Fruit fly (Drosophila melanogaster) whole organism, embryonic: Measurements from ENCODE around the gene CG5013.
A peak's percentile ranks its signal among the peaks of the same experiment; 100 is the strongest.

ENCODE experiments used
- BtbVII ChIP-seq: fragments of 200-800 bp; sonication (Bioruptor generic); optimal IDR thresholded peaks from 3 replicates; lab custom pipeline; 2017; ENCODE audit warnings: missing biosample characterization, mild to moderate bottlenecking, missing genetic modification characterization
- CG11247 ChIP-seq: fragments of 200-800 bp; sonication (Bioruptor generic); IDR thresholded peaks from 2 replicates; pipeline ENCODE4 v1.3.6; 2022; ENCODE audit warnings: missing biosample characterization, missing genetic modification characterization
- CG13123 ChIP-seq: fragments of 200-800 bp; sonication (Bioruptor generic); optimal IDR thresholded peaks from 2 replicates; lab custom pipeline; 2016; ENCODE audit warnings: missing biosample characterization, missing genetic modification characterization
- CG13775 ChIP-seq: fragments of 200-800 bp; sonication (Bioruptor generic); optimal IDR thresholded peaks from 3 replicates; lab custom pipeline; 2017; ENCODE audit warnings: missing biosample characterization, mild to moderate bottlenecking, missing genetic modification characterization
- CG14710 ChIP-seq: fragments of 200-800 bp; sonication (Bioruptor generic); optimal IDR thresholded peaks from 3 replicates; lab custom pipeline; 2019; ENCODE audit warnings: missing biosample characterization, mild to moderate bottlenecking, missing genetic modification characterization, moderate library complexity
- CG15696 ChIP-seq: fragments of 200-800 bp; sonication (Bioruptor generic); optimal IDR thresholded peaks from 2 replicates; lab custom pipeline; 2019; ENCODE audit warnings: missing biosample characterization, mild to moderate bottlenecking, missing genetic modification characterization, moderate library complexity
- CG17802 ChIP-seq: fragments of 200-800 bp; sonication (Bioruptor generic); optimal IDR thresholded peaks from 2 replicates; lab custom pipeline; 2018; ENCODE audit warnings: missing biosample characterization, mild to moderate bottlenecking, missing genetic modification characterization, moderate library complexity
- CG18619 ChIP-seq: fragments of 200-800 bp; sonication (Bioruptor generic); optimal IDR thresholded peaks from 3 replicates; lab custom pipeline; 2017; ENCODE audit warnings: missing biosample characterization, mild to moderate bottlenecking, missing genetic modification characterization
- CG2116 ChIP-seq: fragments of 200-800 bp; sonication (Bioruptor generic); optimal IDR thresholded peaks from 3 replicates; lab custom pipeline; 2018; ENCODE audit warnings: missing biosample characterization, mild to moderate bottlenecking, missing genetic modification characterization
- CG2129 ChIP-seq: fragments of 200-800 bp; sonication (Bioruptor generic); IDR thresholded peaks from 2 replicates; pipeline ENCODE4 v1.3.6; 2022; ENCODE audit warnings: missing biosample characterization, missing genetic modification characterization; ENCODE audit not compliant: partially characterized antibody
- CG2712 ChIP-seq: fragments of 200-800 bp; optimal IDR thresholded peaks from 3 replicates; lab custom pipeline; 2019; ENCODE audit warnings: missing biosample characterization, mild to moderate bottlenecking, missing genetic modification characterization, moderate library complexity
- CG6254 ChIP-seq: fragments of 200-800 bp; sonication (Bioruptor generic); optimal IDR thresholded peaks from 3 replicates; lab custom pipeline; 2017; ENCODE audit warnings: mild to moderate bottlenecking, missing biosample characterization, missing genetic modification reagents, missing genetic modification characterization
- CG6654 ChIP-seq: fragments of 200-800 bp; sonication (Bioruptor generic); optimal IDR thresholded peaks from 2 replicates; lab custom pipeline; 2017; ENCODE audit warnings: missing biosample characterization, mild to moderate bottlenecking, missing genetic modification characterization
- CG6683 ChIP-seq: fragments of 200-800 bp; sonication (Bioruptor generic); optimal IDR thresholded peaks from 2 replicates; lab custom pipeline; 2017; ENCODE audit warnings: missing biosample characterization, mild to moderate bottlenecking, missing genetic modification characterization, missing genetic modification reagents
- CG6689 ChIP-seq: fragments of 200-800 bp; sonication (Bioruptor generic); IDR thresholded peaks from 2 replicates; pipeline ENCODE4 v1.3.6; 2022; ENCODE audit warnings: missing biosample characterization, missing genetic modification characterization
- CG7963 ChIP-seq: fragments of 200-800 bp; sonication (Bioruptor generic); IDR thresholded peaks from 3 replicates; pipeline ENCODE4 v1.3.6; 2022; ENCODE audit warnings: missing biosample characterization, missing genetic modification characterization; ENCODE audit not compliant: partially characterized antibody
- CG8281 ChIP-seq: fragments of 200-800 bp; sonication (Bioruptor generic); optimal IDR thresholded peaks from 2 replicates; lab custom pipeline; 2018; ENCODE audit warnings: missing biosample characterization, mild to moderate bottlenecking, missing genetic modification characterization, moderate library complexity
- CG9215 ChIP-seq: fragments of 200-800 bp; sonication (Bioruptor generic); IDR thresholded peaks from 2 replicates; pipeline ENCODE4 v1.3.6; 2022; ENCODE audit warnings: missing biosample characterization, missing genetic modification characterization
- D19A ChIP-seq: fragments of 200-800 bp; optimal IDR thresholded peaks from 3 replicates; lab custom pipeline; 2019; ENCODE audit warnings: missing biosample characterization, mild to moderate bottlenecking, missing genetic modification characterization, moderate library complexity
- Doc2 ChIP-seq: fragments of 200-800 bp; sonication (Bioruptor generic); IDR thresholded peaks from 2 replicates; pipeline ENCODE4 v1.3.6; 2022; ENCODE audit warnings: missing biosample characterization, missing genetic modification characterization
- Drgx ChIP-seq: fragments of 200-800 bp; sonication (Bioruptor generic); IDR thresholded peaks from 2 replicates; pipeline ENCODE4 v1.3.6; 2022; ENCODE audit warnings: missing biosample characterization, missing genetic modification characterization
- Ets97D ChIP-seq: fragments of 200-800 bp; sonication (Bioruptor generic); optimal IDR thresholded peaks from 3 replicates; lab custom pipeline; 2016; ENCODE audit warnings: missing biosample characterization, missing genetic modification characterization
- Fer2 ChIP-seq: fragments of 200-800 bp; sonication (Bioruptor generic); optimal IDR thresholded peaks from 2 replicates; lab custom pipeline; 2018; ENCODE audit warnings: missing biosample characterization, mild to moderate bottlenecking, missing genetic modification characterization, moderate library complexity
- H15 ChIP-seq: fragments of 200-800 bp; sonication (Bioruptor generic); IDR thresholded peaks from 3 replicates; pipeline ENCODE4 v1.3.6; 2022; ENCODE audit warnings: missing biosample characterization, missing genetic modification characterization
- HLHmδ ChIP-seq: fragments of 200-800 bp; sonication (Bioruptor generic); optimal IDR thresholded peaks from 2 replicates; lab custom pipeline; 2018; ENCODE audit warnings: missing biosample characterization, mild to moderate bottlenecking, missing genetic modification characterization, moderate library complexity
- Hr3 ChIP-seq: fragments of 200-800 bp; sonication (Bioruptor generic); optimal IDR thresholded peaks from 3 replicates; lab custom pipeline; 2016; ENCODE audit warnings: missing biosample characterization, missing genetic modification characterization
- Max ChIP-seq: fragments of 200-800 bp; sonication (Bioruptor generic); optimal IDR thresholded peaks from 2 replicates; lab custom pipeline; 2016; ENCODE audit warnings: missing biosample characterization, mild to moderate bottlenecking, missing genetic modification characterization
- NC2α ChIP-seq: fragments of 200-800 bp; sonication (Bioruptor generic); optimal IDR thresholded peaks from 2 replicates; lab custom pipeline; 2016; ENCODE audit warnings: missing biosample characterization, missing genetic modification characterization
- NC2β ChIP-seq: fragments of 200-800 bp; sonication (Bioruptor generic); optimal IDR thresholded peaks from 2 replicates; lab custom pipeline; 2016; ENCODE audit warnings: missing biosample characterization, missing genetic modification characterization
- NK7.1 ChIP-seq: fragments of 200-800 bp; sonication (Bioruptor generic); optimal IDR thresholded peaks from 3 replicates; lab custom pipeline; 2016; ENCODE audit warnings: missing biosample characterization, missing genetic modification characterization
- Opbp ChIP-seq: fragments of 200-800 bp; sonication (Bioruptor generic); IDR thresholded peaks from 3 replicates; pipeline ENCODE4 v1.3.6; 2022; ENCODE audit warnings: missing biosample characterization, missing genetic modification characterization; ENCODE audit not compliant: partially characterized antibody
- Side ChIP-seq: fragments of 200-800 bp; sonication (Bioruptor generic); optimal IDR thresholded peaks from 2 replicates; lab custom pipeline; 2016; ENCODE audit warnings: missing biosample characterization, missing genetic modification characterization
- aop ChIP-seq: fragments of 200-800 bp; sonication (Bioruptor generic); IDR thresholded peaks from 2 replicates; pipeline ENCODE4 v1.3.6; 2022; ENCODE audit warnings: missing biosample characterization, missing genetic modification characterization
- bsh ChIP-seq, 2 experiments: fragments of 200-800 bp; sonication (Bioruptor generic); optimal IDR thresholded peaks; 2 replicates each; lab custom pipeline; 2017 to 2018; ENCODE audit warnings: mild to moderate bottlenecking in 2 of 2, missing biosample characterization in 2 of 2, missing genetic modification characterization in 2 of 2, moderate library complexity in 1 of 2
- dati ChIP-seq: fragments of 200-800 bp; sonication (Bioruptor generic); IDR thresholded peaks from 2 replicates; pipeline ENCODE4 v1.3.6; 2022; ENCODE audit warnings: missing biosample characterization, missing genetic modification characterization
- ems ChIP-seq: fragments of 200-800 bp; sonication (Bioruptor generic); optimal IDR thresholded peaks from 3 replicates; lab custom pipeline; 2016; ENCODE audit warnings: missing biosample characterization, missing genetic modification characterization
- ftz-f1 ChIP-seq: fragments of 200-800 bp; sonication (Bioruptor generic); optimal IDR thresholded peaks from 2 replicates; lab custom pipeline; 2016; ENCODE audit warnings: missing biosample characterization, missing genetic modification characterization
- grau ChIP-seq: fragments of 200-800 bp; optimal IDR thresholded peaks from 3 replicates; lab custom pipeline; 2019; ENCODE audit warnings: missing biosample characterization, mild to moderate bottlenecking, missing genetic modification characterization, moderate library complexity
- mam ChIP-seq: fragments of 200-800 bp; sonication (Bioruptor generic); optimal IDR thresholded peaks from 3 replicates; lab custom pipeline; 2016; ENCODE audit warnings: missing biosample characterization, missing genetic modification characterization
- sisA ChIP-seq: fragments of 200-800 bp; sonication (Bioruptor generic); IDR thresholded peaks from 2 replicates; pipeline ENCODE4 v1.3.6; 2022; ENCODE audit warnings: missing biosample characterization, missing genetic modification characterization
- slbo ChIP-seq: fragments of 200-800 bp; sonication (Bioruptor generic); IDR thresholded peaks from 2 replicates; pipeline ENCODE4 v1.3.6; 2022; ENCODE audit warnings: missing biosample characterization, missing genetic modification characterization
- stc ChIP-seq: fragments of 200-800 bp; sonication (Bioruptor generic); IDR thresholded peaks from 2 replicates; pipeline ENCODE4 v1.3.6; 2022; ENCODE audit warnings: missing biosample characterization, missing genetic modification characterization
- tio ChIP-seq: fragments of 200-800 bp; sonication (Bioruptor generic); optimal IDR thresholded peaks from 2 replicates; lab custom pipeline; 2017; ENCODE audit warnings: missing biosample characterization, missing genetic modification characterization, inconsistent platforms
- tna ChIP-seq: fragments of 200-800 bp; sonication (Bioruptor generic); IDR thresholded peaks from 2 replicates; pipeline ENCODE4 v1.3.6; 2022; ENCODE audit warnings: missing biosample characterization, missing genetic modification characterization; ENCODE audit not compliant: partially characterized antibody
- tup ChIP-seq: fragments of 200-800 bp; sonication (Bioruptor generic); optimal IDR thresholded peaks from 2 replicates; lab custom pipeline; 2016; ENCODE audit warnings: missing biosample characterization, mild to moderate bottlenecking, missing genetic modification characterization, moderate library complexity
- unc-4 ChIP-seq: fragments of 200-800 bp; sonication (Bioruptor generic); IDR thresholded peaks from 2 replicates; pipeline ENCODE4 v1.3.6; 2022; ENCODE audit warnings: missing biosample characterization, missing genetic modification characterization; ENCODE audit not compliant: partially characterized antibody
- vfl ChIP-seq: fragments of 200-800 bp; sonication (Bioruptor generic); optimal IDR thresholded peaks from 2 replicates; lab custom pipeline; 2016; ENCODE audit warnings: missing biosample characterization, missing genetic modification characterization
- wdn ChIP-seq: fragments of 200-800 bp; sonication (Bioruptor generic); IDR thresholded peaks from 2 replicates; pipeline ENCODE4 v1.3.6; 2022; ENCODE audit warnings: missing biosample characterization, missing genetic modification characterization

CG5013 gene

dm6 chr3R:16098333-16099267 is 49.1 kb downstream of the CG5013 start, which contains the start of the genes Mhcl and Akt (continued):
- TF ChIP-seq CG11247 (GFP tag; lab: Robert Waterston, UW) (no peak), mam (GFP tag; lab: Kevin White, UChicago) (peak; percentile 37), CG6654 (no peak), ems (GFP tag; lab: Kevin White, UChicago) (peak; percentile 19), CG8281 (no peak), CG6254 (no peak), sisA (GFP tag; lab: Robert Waterston, UW) (peak; percentile 38; the same call in 1 of the 2 replicates), vfl (GFP tag; lab: Kevin White, UChicago) (no peak), ftz-f1 (GFP tag; lab: Kevin White, UChicago) (no peak), Doc2 (no peak), HLHmδ (GFP tag; lab: Kevin White, UChicago) (no peak), dati (GFP tag; lab: Robert Waterston, UW) (no peak), wdn (GFP tag; lab: Robert Waterston, UW) (no peak), Max (peak; percentile 64), stc (GFP tag; lab: Robert Waterston, UW) (no peak), CG15696 (tag; lab: Kevin White, UChicago) (peak; percentile 29), CG13123 (GFP tag; lab: Kevin White, UChicago) (no peak), H15 (GFP tag; lab: Robert Waterston, UW) (no peak; the same call in 2 of the 3 replicates), aop (no peak), tup (GFP tag; lab: Kevin White, UChicago) (no peak), CG13775 (peak; percentile 37), unc-4 (GFP tag; lab: Robert Waterston, UW) (peak; percentile 59; the same call in 1 of the 2 replicates), Ets97D (GFP tag; lab: Kevin White, UChicago) (peak; percentile 34), Hr3 (GFP tag; lab: Kevin White, UChicago) (peak; percentile 4), CG18619 (no peak), CG14710 (tag; lab: Kevin White, UChicago) (peak; percentile 81), CG2712 (tag; lab: Kevin White, UChicago) (peak; percentile 42), tio (GFP tag; lab: Kevin White, UChicago) (peak; percentile 33), Side (GFP tag; lab: Kevin White, UChicago) (no peak), CG6683 (GFP tag; lab: Kevin White, UChicago) (no peak), tna (GFP tag; lab: Robert Waterston, UW) (peak; percentile 38; the same call in 1 of the 2 replicates), BtbVII (peak; percentile 25), Fer2 (peak; percentile 13), CG2129 (GFP tag; lab: Robert Waterston, UW) (peak; percentile 35; the same call in 1 of the 2 replicates), CG2116 (peak; percentile 74), NK7.1 (no peak), NC2α (GFP tag; lab: Kevin White, UChicago) (no peak), NC2β (GFP tag; lab: Kevin White, UChicago) (peak; percentile 7), slbo (GFP tag; lab: Robert Waterston, UW) (peak; percentile 56), CG17802 (tag; lab: Kevin White, UChicago) (peak; percentile 95), grau (tag; lab: Kevin White, UChicago) (peak; percentile 35), bsh (GFP tag; optimal IDR thresholded peaks at IDR 0.05; lab: Kevin White, UChicago) (peak in 1 of 2 experiments; percentile 2), D19A (tag; lab: Kevin White, UChicago) (peak; percentile 5), Drgx (no peak), CG7963 (GFP tag; lab: Robert Waterston, UW) (peak; percentile 57; the same call in 1 of the 3 replicates), CG9215 (GFP tag; lab: Robert Waterston, UW) (no peak; the same call in 1 of the 2 replicates), Opbp (peak; percentile 58; the same call in 2 of the 3 replicates), CG6689 (GFP tag; lab: Robert Waterston, UW) (peak; percentile 8; the same call in 1 of the 2 replicates)
